Fruit fly (Drosophila melanogaster) whole organism, embryonic: ENCODE data around the gene Fam92.

Experiments used
- CG10431 ChIP-seq: fragments of 200-800 bp; sonication (Bioruptor generic); optimal IDR thresholded peaks from 3 replicates; lab custom pipeline; 2018; ENCODE audit warnings: missing biosample characterization, mild to moderate bottlenecking, missing genetic modification characterization
- CG2678 ChIP-seq: fragments of 200-800 bp; sonication (Bioruptor generic); optimal IDR thresholded peaks from 3 replicates; lab custom pipeline; 2019; ENCODE audit warnings: missing biosample characterization, mild to moderate bottlenecking, missing genetic modification characterization, moderate library complexity
- CG2875 ChIP-seq: fragments of 200-800 bp; sonication (Bioruptor generic); optimal IDR thresholded peaks from 2 replicates; lab custom pipeline; 2017; ENCODE audit warnings: missing biosample characterization, mild to moderate bottlenecking, missing genetic modification characterization, missing genetic modification reagents
- CG8478 ChIP-seq: fragments of >200 bp; optimal IDR thresholded peaks from 2 replicates; lab custom pipeline; 2018
- CG9437 ChIP-seq: fragments of 200-800 bp; sonication (Bioruptor generic); optimal IDR thresholded peaks from 2 replicates; lab custom pipeline; 2018; ENCODE audit warnings: missing biosample characterization, mild to moderate bottlenecking, missing genetic modification characterization
- tll ChIP-seq, 2 experiments: fragments of 200-800 bp in 1 of 2; fragments of >200 bp in 1 of 2; sonication (Bioruptor generic) in 1 of 2; optimal IDR thresholded peaks; 2 replicates each; lab custom pipeline; 2017 to 2019; ENCODE audit warnings: missing biosample characterization in 2 of 2, missing genetic modification characterization in 2 of 2, mild to moderate bottlenecking in 1 of 2, moderate library complexity in 1 of 2

- TF ChIP-seq CG8478 (lab: Kevin White, UChicago) (no peak), tll (GFP tag; optimal IDR thresholded peaks at IDR 0.05; lab: Kevin White, UChicago) (no peak), CG9437 (no peak), CG2678 (tag; lab: Kevin White, UChicago) (no peak), CG10431 (GFP tag; lab: Kevin White, UChicago) (no peak), CG2875 (no peak)
Measured at dm6 chr2L:12421188-12421587, 3.5 kb upstream of the Fam92 start.
